Worm (Caenorhabditis elegans) whole organism, young adult: ENCODE data around the gene R151.10.

Source experiments
- B0019.2 ChIP-seq: fragments of 200-800 bp; sonication (Bioruptor generic); conservative IDR thresholded peaks from 2 replicates; pipeline ENCODE4 v1.3.6; 2022; ENCODE audit warnings: missing genetic modification reagents, missing genetic modification characterization, missing compliant biosample characterization
- B0261.1 ChIP-seq: sonication (generic microtip); optimal IDR thresholded peaks from 2 replicates; lab custom pipeline; 2016; ENCODE audit warnings: mild to moderate bottlenecking, missing genetic modification characterization, moderate library complexity, missing compliant biosample characterization
- C06A6.2 ChIP-seq: fragments of 200-800 bp; sonication (Bioruptor generic); conservative IDR thresholded peaks from 2 replicates; pipeline ENCODE4 v1.3.6; 2022; ENCODE audit warnings: missing genetic modification characterization, missing compliant biosample characterization
- C17E4.6 ChIP-seq: fragments of 200-800 bp; sonication (Bioruptor generic); IDR thresholded peaks from 2 replicates; pipeline ENCODE4 v1.3.6; 2022; ENCODE audit warnings: missing genetic modification reagents, missing genetic modification characterization, missing compliant biosample characterization
- D2030.7 ChIP-seq: fragments of 200-800 bp; sonication (Bioruptor generic); IDR thresholded peaks from 2 replicates; pipeline ENCODE4 v1.3.6; 2022; ENCODE audit warnings: missing genetic modification reagents, missing genetic modification characterization, missing compliant biosample characterization
- F22D6.2 ChIP-seq: sonication (generic microtip); optimal IDR thresholded peaks from 2 replicates; lab custom pipeline; 2016; ENCODE audit warnings: mild to moderate bottlenecking, missing genetic modification characterization, missing compliant biosample characterization
- F37B4.10 ChIP-seq: fragments of 200-800 bp; sonication (Bioruptor generic); IDR thresholded peaks from 2 replicates; pipeline ENCODE4 v1.3.6; 2022; ENCODE audit warnings: missing genetic modification characterization, missing compliant biosample characterization
- F55B11.4 ChIP-seq: sonication (generic microtip); optimal IDR thresholded peaks from 2 replicates; lab custom pipeline; 2016; ENCODE audit warnings: missing compliant biosample characterization, missing genetic modification characterization, borderline replicate concordance; ENCODE audit not compliant: insufficient read depth
- F57A8.1 ChIP-seq: fragments of 200-800 bp; sonication (Bioruptor generic); optimal IDR thresholded peaks from 2 replicates; lab custom pipeline; 2018; ENCODE audit warnings: mild to moderate bottlenecking, missing genetic modification characterization, moderate library complexity, missing compliant biosample characterization
- K11D2.4 ChIP-seq: fragments of 200-800 bp; sonication (Bioruptor generic); IDR thresholded peaks from 2 replicates; pipeline ENCODE4 v1.3.6; 2022; ENCODE audit warnings: missing genetic modification reagents, missing genetic modification characterization, missing compliant biosample characterization
- Y67H2A.10 ChIP-seq: fragments of 200-800 bp; sonication (Bioruptor generic); conservative IDR thresholded peaks from 2 replicates; pipeline ENCODE4 v1.3.6; 2022; ENCODE audit warnings: missing genetic modification reagents, missing genetic modification characterization, missing compliant biosample characterization
- Y95B8A.8 ChIP-seq: fragments of 200-800 bp; sonication (Bioruptor generic); IDR thresholded peaks from 2 replicates; pipeline ENCODE4 v1.3.6; 2022; ENCODE audit warnings: missing genetic modification reagents, missing genetic modification characterization, missing compliant biosample characterization
- ZK185.1 ChIP-seq: sonication (generic microtip); optimal IDR thresholded peaks from 2 replicates; lab custom pipeline; 2016; ENCODE audit warnings: mild to moderate bottlenecking, missing genetic modification characterization, missing compliant biosample characterization; ENCODE audit not compliant: poor library complexity, severe bottlenecking
- ama-1 ChIP-seq, 3 experiments: fragments of 150-350 bp in 1 of 3; sonication (generic microtip) in 2 of 3; optimal IDR thresholded peaks; 2 replicates each; lab custom pipeline; 2014 to 2018; ENCODE audit warnings: missing biosample characterization in 2 of 3, missing genetic modification characterization in 2 of 3, missing genetic modification reagents in 2 of 3
- attf-6 ChIP-seq: fragments of 200-800 bp; sonication (Bioruptor generic); IDR thresholded peaks from 2 replicates; pipeline ENCODE4 v1.3.6; 2022; ENCODE audit warnings: missing genetic modification reagents, missing genetic modification characterization, missing compliant biosample characterization
- cebp-2 ChIP-seq: fragments of 200-800 bp; sonication (Bioruptor generic); IDR thresholded peaks from 2 replicates; pipeline ENCODE4 v1.3.6; 2022; ENCODE audit warnings: missing genetic modification characterization, missing compliant biosample characterization
- ceh-100 ChIP-seq: fragments of 200-800 bp; sonication (Bioruptor generic); IDR thresholded peaks from 2 replicates; pipeline ENCODE4 v1.3.6; 2022; ENCODE audit warnings: missing genetic modification reagents, missing genetic modification characterization, missing compliant biosample characterization
- ceh-58 ChIP-seq: fragments of 200-800 bp; sonication (Bioruptor generic); IDR thresholded peaks from 2 replicates; pipeline ENCODE4 v1.3.6; 2022; ENCODE audit warnings: missing genetic modification characterization, missing compliant biosample characterization
- ceh-91 ChIP-seq: fragments of 200-800 bp; sonication (Bioruptor generic); IDR thresholded peaks from 2 replicates; pipeline ENCODE4 v1.3.6; 2022; ENCODE audit warnings: missing genetic modification reagents, missing genetic modification characterization, missing compliant biosample characterization
- chd-7 ChIP-seq: sonication (generic microtip); optimal IDR thresholded peaks from 2 replicates; lab custom pipeline; 2016; ENCODE audit warnings: mild to moderate bottlenecking, missing genetic modification characterization, moderate library complexity, missing compliant biosample characterization
- dox-1 ChIP-seq: fragments of 200-800 bp; sonication (Bioruptor generic); IDR thresholded peaks from 2 replicates; pipeline ENCODE4 v1.3.6; 2022; ENCODE audit warnings: missing genetic modification reagents, missing genetic modification characterization, missing compliant biosample characterization
- efl-1 ChIP-seq: fragments of 150-350 bp; optimal IDR thresholded peaks from 2 replicates; lab custom pipeline; 2014; ENCODE audit warnings: missing biosample characterization, missing genetic modification reagents, missing genetic modification characterization
- egrh-3 ChIP-seq: fragments of 200-800 bp; sonication (Bioruptor generic); IDR thresholded peaks from 2 replicates; pipeline ENCODE4 v1.3.6; 2022; ENCODE audit warnings: missing genetic modification reagents, missing genetic modification characterization, missing compliant biosample characterization
- ets-4 ChIP-seq: fragments of 200-800 bp; sonication (Bioruptor generic); optimal IDR thresholded peaks from 2 replicates; lab custom pipeline; 2018; ENCODE audit warnings: mild to moderate bottlenecking, missing genetic modification characterization, missing compliant biosample characterization
- fkh-3 ChIP-seq: sonication (generic microtip); optimal IDR thresholded peaks from 2 replicates; lab custom pipeline; 2016; ENCODE audit warnings: mild to moderate bottlenecking, missing genetic modification characterization, missing compliant biosample characterization
- hlh-12 ChIP-seq: sonication (generic microtip); optimal IDR thresholded peaks from 2 replicates; lab custom pipeline; 2016; ENCODE audit warnings: missing genetic modification characterization, missing compliant biosample characterization
- lag-1 ChIP-seq: fragments of 200-800 bp; sonication (Bioruptor generic); IDR thresholded peaks from 2 replicates; pipeline ENCODE4 v1.3.6; 2022; ENCODE audit warnings: missing genetic modification reagents, missing genetic modification characterization, missing compliant biosample characterization
- lin-26 ChIP-seq: fragments of 200-800 bp; sonication (Bioruptor generic); IDR thresholded peaks from 2 replicates; pipeline ENCODE4 v1.3.6; 2022; ENCODE audit warnings: missing genetic modification reagents, missing genetic modification characterization, missing compliant biosample characterization
- lin-40 ChIP-seq: sonication (generic microtip); optimal IDR thresholded peaks from 2 replicates; lab custom pipeline; 2016; ENCODE audit warnings: missing genetic modification characterization, mild to moderate bottlenecking, missing compliant biosample characterization, missing genotype, missing genetic modification reagents
- lir-1 ChIP-seq: fragments of 200-800 bp; sonication (Bioruptor generic); conservative IDR thresholded peaks from 2 replicates; pipeline ENCODE4 v1.3.6; 2022; ENCODE audit warnings: missing genetic modification reagents, missing genetic modification characterization, missing compliant biosample characterization
- lsy-27 ChIP-seq: sonication (generic microtip); optimal IDR thresholded peaks from 2 replicates; lab custom pipeline; 2017; ENCODE audit warnings: missing genetic modification characterization, mild to moderate bottlenecking, missing compliant biosample characterization, antibody characterized with exemption, missing genotype, borderline replicate concordance; ENCODE audit not compliant: insufficient read depth
- madf-8 ChIP-seq: fragments of 200-800 bp; sonication (Bioruptor generic); conservative IDR thresholded peaks from 2 replicates; pipeline ENCODE4 v1.3.6; 2022; ENCODE audit warnings: missing genetic modification reagents, missing genetic modification characterization, missing compliant biosample characterization
- mel-28 ChIP-seq: sonication (generic microtip); optimal IDR thresholded peaks from 2 replicates; lab custom pipeline; 2016; ENCODE audit warnings: borderline replicate concordance, mild to moderate bottlenecking, missing genetic modification characterization, missing compliant biosample characterization
- mes-4 ChIP-seq: sonication (generic microtip); optimal IDR thresholded peaks from 2 replicates; lab custom pipeline; 2016; ENCODE audit warnings: missing genotype, missing genetic modification characterization, missing compliant biosample characterization
- nhr-120 ChIP-seq: fragments of 200-800 bp; sonication (Bioruptor generic); IDR thresholded peaks from 2 replicates; pipeline ENCODE4 v1.3.6; 2022; ENCODE audit warnings: missing genetic modification characterization, missing compliant biosample characterization
- nhr-27 ChIP-seq: fragments of 200-800 bp; sonication (Bioruptor generic); optimal IDR thresholded peaks from 2 replicates; lab custom pipeline; 2018; ENCODE audit warnings: mild to moderate bottlenecking, missing genetic modification characterization, moderate library complexity, missing compliant biosample characterization
- nhr-90 ChIP-seq: sonication (generic microtip); optimal IDR thresholded peaks from 2 replicates; lab custom pipeline; 2016; ENCODE audit warnings: missing genotype, mild to moderate bottlenecking, missing genetic modification characterization, missing compliant biosample characterization
- pha-4 ChIP-seq: fragments of 150-350 bp; sonication (generic microtip); optimal IDR thresholded peaks from 2 replicates; lab custom pipeline; 2014; ENCODE audit warnings: missing biosample characterization, missing genetic modification reagents, missing genetic modification characterization
- rec-8 ChIP-seq, 2 experiments: sonication (generic microtip); optimal IDR thresholded peaks; 2 replicates each; lab custom pipeline; 2016; ENCODE audit warnings: mild to moderate bottlenecking in 2 of 2, missing genetic modification characterization in 2 of 2, missing genetic modification reagents in 2 of 2, missing genotype in 2 of 2, missing biosample characterization in 1 of 2, missing compliant biosample characterization in 1 of 2, moderate library complexity in 1 of 2
- sdz-38 ChIP-seq: sonication (generic microtip); optimal IDR thresholded peaks from 2 replicates; lab custom pipeline; 2016; ENCODE audit warnings: missing genotype, missing genetic modification characterization, missing compliant biosample characterization
- snpc-1.1 ChIP-seq: sonication (generic microtip); optimal IDR thresholded peaks from 2 replicates; lab custom pipeline; 2017; ENCODE audit warnings: missing genetic modification characterization, mild to moderate bottlenecking, missing compliant biosample characterization, antibody characterized with exemption, moderate library complexity, missing genotype, missing genetic modification reagents; ENCODE audit not compliant: insufficient read depth
- somi-1 ChIP-seq: fragments of 200-800 bp; sonication (Bioruptor generic); optimal IDR thresholded peaks from 2 replicates; lab custom pipeline; 2018; ENCODE audit warnings: mild to moderate bottlenecking, missing genetic modification characterization, missing compliant biosample characterization
- sptf-2 ChIP-seq: fragments of 200-800 bp; sonication (Bioruptor generic); optimal IDR thresholded peaks from 2 replicates; lab custom pipeline; 2018; ENCODE audit warnings: mild to moderate bottlenecking, missing genetic modification characterization, missing compliant biosample characterization
- tbp1 ChIP-seq: fragments of 200-800 bp; sonication (Bioruptor generic); optimal IDR thresholded peaks from 2 replicates; lab custom pipeline; 2018; ENCODE audit warnings: mild to moderate bottlenecking, missing genetic modification characterization, missing compliant biosample characterization
- unc-62 ChIP-seq: fragments of 150-350 bp; optimal IDR thresholded peaks from 2 replicates; lab custom pipeline; 2014; ENCODE audit warnings: missing biosample characterization, missing genetic modification reagents, missing genetic modification characterization
- ztf-25 ChIP-seq: fragments of 200-800 bp; sonication (Bioruptor generic); IDR thresholded peaks from 2 replicates; pipeline ENCODE4 v1.3.6; 2022; ENCODE audit warnings: missing genetic modification reagents, missing genetic modification characterization, missing compliant biosample characterization

The R151.10 gene

DNA sequence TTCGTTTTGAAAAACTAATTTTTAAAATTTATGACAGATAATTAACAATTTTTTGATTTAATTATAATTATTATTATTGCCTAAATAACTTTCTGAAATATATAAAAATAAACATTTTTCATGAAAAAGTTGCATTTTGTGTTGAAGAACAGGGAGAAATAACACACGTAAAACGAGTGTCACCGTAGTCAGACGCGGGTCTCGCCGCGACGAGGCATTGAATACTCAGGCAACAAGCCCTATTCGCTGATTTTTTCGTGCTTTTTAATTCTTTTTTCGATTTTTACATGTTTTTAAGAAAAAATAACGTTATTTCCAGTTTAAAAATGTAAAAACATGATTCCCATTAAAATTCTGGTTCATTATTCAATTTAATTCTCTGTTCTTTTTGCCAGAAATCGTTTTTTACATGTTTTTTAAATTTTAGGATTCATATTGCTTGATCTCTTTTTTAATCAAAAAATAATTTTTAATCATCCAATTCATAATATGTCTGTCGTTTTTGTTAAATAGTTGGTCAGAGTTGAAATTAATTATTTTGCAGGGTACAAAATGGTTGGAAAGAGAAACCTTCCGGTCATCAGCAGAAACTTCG is 22.7 kb downstream of the R151.10 start, which contains the start of gene rpl-6 (continued):
- TF ChIP-seq nhr-120 (GFP tag; lab: Robert Waterston, UW) (no peak), rec-8 (tag; optimal IDR thresholded peaks at IDR 0.05; lab: Kevin White, UChicago) (no peak), ceh-100 (GFP tag; lab: Robert Waterston, UW) (peak; percentile 29; the same call in 1 of the 2 replicates), mel-28 (tag; lab: Kevin White, UChicago) (no peak), attf-6 (GFP tag; lab: Robert Waterston, UW) (no peak), F37B4.10 (GFP tag; lab: Robert Waterston, UW) (no peak), lin-26 (GFP tag; lab: Robert Waterston, UW) (no peak), pha-4 (tag; lab: Kevin White, UChicago) (peak; percentile 80), fkh-3 (tag; lab: Kevin White, UChicago) (no peak), Y95B8A.8 (GFP tag; lab: Robert Waterston, UW) (0 out of 2 replicates have a peak, but pooled peaks have one; percentile 19), efl-1 (GFP tag; lab: Kevin White, UChicago) (peak; percentile 68), C06A6.2 (GFP tag; lab: Robert Waterston, UW) (no peak; the same call in 1 of the 2 replicates), lsy-27 (tag; lab: Kevin White, UChicago) (peak; percentile 16), egrh-3 (no peak), K11D2.4 (GFP tag; lab: Robert Waterston, UW) (peak; percentile 65; the same call in 1 of the 2 replicates), C17E4.6 (GFP tag; lab: Robert Waterston, UW) (no peak), sptf-2 (GFP tag; lab: Kevin White, UChicago) (no peak), chd-7 (tag; lab: Kevin White, UChicago) (no peak), ets-4 (GFP tag; lab: Kevin White, UChicago) (no peak), D2030.7 (0 out of 2 replicates have a peak, but pooled peaks have one; percentile 44), cebp-2 (GFP tag; lab: Robert Waterston, UW) (no peak), B0019.2 (no peak; the same call in 1 of the 2 replicates), ztf-25 (GFP tag; lab: Robert Waterston, UW) (no peak), madf-8 (GFP tag; lab: Robert Waterston, UW) (peak; percentile 54), snpc-1.1 (peak; percentile 37), sdz-38 (tag; lab: Kevin White, UChicago) (no peak), nhr-90 (no peak), lin-40 (tag; lab: Kevin White, UChicago) (peak; percentile 68), F57A8.1 (GFP tag; lab: Kevin White, UChicago) (no peak), F55B11.4 (tag; lab: Kevin White, UChicago) (no peak), ceh-58 (GFP tag; lab: Robert Waterston, UW) (no peak), tbp1 (GFP tag; lab: Kevin White, UChicago) (peak; percentile 57), ama-1 (optimal IDR thresholded peaks at IDR 0.05; lab: Kevin White, UChicago) (peak; percentile 2), ama-1 (GFP tag; optimal IDR thresholded peaks at IDR 0.05; lab: Kevin White, UChicago) (peak in 1 of 2 experiments; percentile 29), lag-1 (GFP tag; lab: Robert Waterston, UW) (no peak), hlh-12 (no peak), unc-62 (GFP tag; lab: Kevin White, UChicago) (no peak), lir-1 (GFP tag; lab: Robert Waterston, UW) (peak; percentile 28; the same call in 1 of the 2 replicates), ZK185.1 (peak; percentile 65), nhr-27 (no peak), somi-1 (GFP tag; lab: Kevin White, UChicago) (no peak), dox-1 (GFP tag; lab: Robert Waterston, UW) (peak; percentile 55; the same call in 1 of the 2 replicates), B0261.1 (tag; lab: Kevin White, UChicago) (no peak), F22D6.2 (tag; lab: Kevin White, UChicago) (no peak), mes-4 (tag; lab: Kevin White, UChicago) (no peak), ceh-91 (GFP tag; lab: Robert Waterston, UW) (peak; percentile 82), Y67H2A.10 (GFP tag; lab: Robert Waterston, UW) (peak; percentile 59)
